Fruit fly (Drosophila melanogaster) whole organism, wandering third instar larva: Measurements from ENCODE around the gene Ask1.

ENCODE experiments used
- Jra ChIP-seq: sonication (Bioruptor generic); optimal IDR thresholded peaks from 2 replicates; lab custom pipeline; 2016; ENCODE audit warnings: missing biosample characterization, missing genetic modification characterization
- Myc ChIP-seq: fragments of >200 bp; optimal IDR thresholded peaks from 2 replicates; lab custom pipeline; 2017
- Vsx2 ChIP-seq: fragments of 200-300, 225-300 bp; sonication (Bioruptor generic); optimal IDR thresholded peaks from 2 replicates; lab custom pipeline; 2018; ENCODE audit warnings: missing biosample characterization, missing genetic modification characterization; ENCODE audit not compliant: partially characterized antibody
- br ChIP-seq: fragments of 200-800 bp; sonication (Bioruptor generic); optimal IDR thresholded peaks from 2 replicates; lab custom pipeline; 2016; ENCODE audit warnings: missing biosample characterization, missing genetic modification characterization
- dsf ChIP-seq: sonication (Bioruptor generic); optimal IDR thresholded peaks from 2 replicates; lab custom pipeline; 2016; ENCODE audit warnings: missing biosample characterization, missing genetic modification characterization, borderline replicate concordance
- pan ChIP-seq: fragments of >200 bp; optimal IDR thresholded peaks from 2 replicates; lab custom pipeline; 2017
- psq ChIP-seq: fragments of 200-800 bp; sonication (Bioruptor generic); optimal IDR thresholded peaks from 3 replicates; lab custom pipeline; 2017; ENCODE audit warnings: missing biosample characterization, mild to moderate bottlenecking, missing genetic modification characterization, moderate library complexity
- sv ChIP-seq: fragments of 200-800 bp; sonication (Bioruptor generic); optimal IDR thresholded peaks from 3 replicates; lab custom pipeline; 2016; ENCODE audit warnings: missing biosample characterization, missing genetic modification characterization
- usp ChIP-seq: fragments of >200 bp; optimal IDR thresholded peaks from 2 replicates; lab custom pipeline; 2017; ENCODE audit warnings: missing biosample characterization, missing genetic modification characterization
- woc ChIP-seq: sonication (Bioruptor generic); optimal IDR thresholded peaks from 2 replicates; lab custom pipeline; 2016; ENCODE audit warnings: missing biosample characterization, mild to moderate bottlenecking, missing genetic modification characterization

DNA sequence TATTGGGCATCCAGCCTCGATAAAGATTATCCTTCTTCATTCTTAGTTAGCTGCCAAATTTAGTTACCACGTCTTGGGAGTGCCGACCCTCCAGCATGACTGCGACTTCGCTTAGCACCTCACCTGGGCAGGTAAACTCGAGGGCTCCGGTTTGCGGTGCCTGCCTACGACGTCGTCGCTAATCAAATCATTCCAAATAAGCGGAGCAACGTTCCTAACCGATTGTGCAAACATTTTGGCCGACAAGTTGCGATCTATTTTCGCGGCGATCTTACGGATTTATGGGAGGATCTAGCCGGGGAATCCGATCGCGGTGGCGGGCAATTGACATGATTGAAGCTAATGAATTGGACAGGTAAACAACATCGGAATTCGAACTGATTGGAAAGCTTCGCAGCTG lies 38.2 kb downstream of the Ask1 start, which contains the start of gene CG4465:
- TF ChIP-seq Myc (lab: Kevin White, UChicago) (no peak), br (no peak), usp (GFP tag; lab: Kevin White, UChicago) (no peak), dsf (GFP tag; lab: Kevin White, UChicago) (no peak), woc (no peak), Vsx2 (GFP tag; lab: Kevin White, UChicago) (no peak), Jra (GFP tag; lab: Kevin White, UChicago) (no peak), psq (GFP tag; lab: Kevin White, UChicago) (no peak), sv (GFP tag; lab: Kevin White, UChicago) (no peak), pan (no peak)
